Worm (Caenorhabditis elegans) whole organism, young adult: ENCODE data around the gene W02F12.2.

Experiments used
- B0019.2 ChIP-seq: fragments of 200-800 bp; sonication (Bioruptor generic); conservative IDR thresholded peaks from 2 replicates; pipeline ENCODE4 v1.3.6; 2022; ENCODE audit warnings: missing genetic modification reagents, missing genetic modification characterization, missing compliant biosample characterization
- B0336.3 ChIP-seq: fragments of 200-800 bp; sonication (Bioruptor generic); IDR thresholded peaks from 2 replicates; pipeline ENCODE4 v1.3.6; 2022; ENCODE audit warnings: missing genetic modification characterization, missing compliant biosample characterization
- C17E4.6 ChIP-seq: fragments of 200-800 bp; sonication (Bioruptor generic); IDR thresholded peaks from 2 replicates; pipeline ENCODE4 v1.3.6; 2022; ENCODE audit warnings: missing genetic modification reagents, missing genetic modification characterization, missing compliant biosample characterization
- F10E7.11 ChIP-seq: sonication (generic microtip); optimal IDR thresholded peaks from 2 replicates; lab custom pipeline; 2017; ENCODE audit warnings: mild to moderate bottlenecking, missing genetic modification characterization, moderate library complexity, missing compliant biosample characterization
- F33H1.4 ChIP-seq: fragments of 200-800 bp; sonication (Bioruptor generic); IDR thresholded peaks from 2 replicates; pipeline ENCODE4 v1.3.6; 2022; ENCODE audit warnings: missing genetic modification reagents, missing genetic modification characterization, missing compliant biosample characterization
- F52B5.7 ChIP-seq: sonication (generic microtip); optimal IDR thresholded peaks from 2 replicates; lab custom pipeline; 2016; ENCODE audit warnings: mild to moderate bottlenecking, missing genetic modification characterization, missing compliant biosample characterization
- K11D2.4 ChIP-seq: fragments of 200-800 bp; sonication (Bioruptor generic); IDR thresholded peaks from 2 replicates; pipeline ENCODE4 v1.3.6; 2022; ENCODE audit warnings: missing genetic modification reagents, missing genetic modification characterization, missing compliant biosample characterization
- T07F8.4 ChIP-seq: sonication (generic microtip); optimal IDR thresholded peaks from 2 replicates; lab custom pipeline; 2016; ENCODE audit warnings: mild to moderate bottlenecking, missing genetic modification characterization, moderate library complexity, missing compliant biosample characterization
- Y56A3A.18 ChIP-seq: fragments of 200-800 bp; sonication (Bioruptor generic); IDR thresholded peaks from 2 replicates; pipeline ENCODE4 v1.3.6; 2022; ENCODE audit warnings: missing genetic modification reagents, missing genetic modification characterization, missing compliant biosample characterization
- Y67H2A.10 ChIP-seq: fragments of 200-800 bp; sonication (Bioruptor generic); conservative IDR thresholded peaks from 2 replicates; pipeline ENCODE4 v1.3.6; 2022; ENCODE audit warnings: missing genetic modification reagents, missing genetic modification characterization, missing compliant biosample characterization
- atf-7 ChIP-seq: sonication (generic microtip); optimal IDR thresholded peaks from 2 replicates; lab custom pipeline; 2017; ENCODE audit warnings: mild to moderate bottlenecking, missing genetic modification characterization, missing compliant biosample characterization
- athp-1 ChIP-seq: sonication (generic microtip); optimal IDR thresholded peaks from 2 replicates; lab custom pipeline; 2017; ENCODE audit warnings: mild to moderate bottlenecking, missing genetic modification characterization, missing compliant biosample characterization
- attf-5 ChIP-seq: fragments of 200-800 bp; sonication (Bioruptor generic); optimal IDR thresholded peaks from 2 replicates; lab custom pipeline; 2018; ENCODE audit warnings: mild to moderate bottlenecking, missing genetic modification characterization, missing compliant biosample characterization
- ceh-79 ChIP-seq: sonication (generic microtip); optimal IDR thresholded peaks from 2 replicates; lab custom pipeline; 2017; ENCODE audit warnings: mild to moderate bottlenecking, missing genetic modification characterization, missing compliant biosample characterization
- chd-7 ChIP-seq: sonication (generic microtip); optimal IDR thresholded peaks from 2 replicates; lab custom pipeline; 2016; ENCODE audit warnings: mild to moderate bottlenecking, missing genetic modification characterization, moderate library complexity, missing compliant biosample characterization
- dox-1 ChIP-seq: fragments of 200-800 bp; sonication (Bioruptor generic); IDR thresholded peaks from 2 replicates; pipeline ENCODE4 v1.3.6; 2022; ENCODE audit warnings: missing genetic modification reagents, missing genetic modification characterization, missing compliant biosample characterization
- efl-1 ChIP-seq: fragments of 150-350 bp; optimal IDR thresholded peaks from 2 replicates; lab custom pipeline; 2014; ENCODE audit warnings: missing biosample characterization, missing genetic modification reagents, missing genetic modification characterization
- egl-44 ChIP-seq: fragments of 200-800 bp; sonication (Bioruptor generic); IDR thresholded peaks from 2 replicates; pipeline ENCODE4 v1.3.6; 2022; ENCODE audit warnings: missing genetic modification reagents, missing genetic modification characterization, missing compliant biosample characterization
- egrh-3 ChIP-seq: fragments of 200-800 bp; sonication (Bioruptor generic); IDR thresholded peaks from 2 replicates; pipeline ENCODE4 v1.3.6; 2022; ENCODE audit warnings: missing genetic modification reagents, missing genetic modification characterization, missing compliant biosample characterization
- ekl-4 ChIP-seq: fragments of 200-800 bp; sonication (Bioruptor generic); IDR thresholded peaks from 2 replicates; pipeline ENCODE4 v1.3.6; 2022; ENCODE audit warnings: missing genetic modification reagents, missing genetic modification characterization, missing compliant biosample characterization
- him-1 ChIP-seq: sonication (generic microtip); optimal IDR thresholded peaks from 2 replicates; lab custom pipeline; 2016; ENCODE audit warnings: missing genotype, missing genetic modification reagents, missing genetic modification characterization, missing compliant biosample characterization
- hlh-12 ChIP-seq: sonication (generic microtip); optimal IDR thresholded peaks from 2 replicates; lab custom pipeline; 2016; ENCODE audit warnings: missing genetic modification characterization, missing compliant biosample characterization
- lsy-27 ChIP-seq: sonication (generic microtip); optimal IDR thresholded peaks from 2 replicates; lab custom pipeline; 2017; ENCODE audit warnings: missing genetic modification characterization, mild to moderate bottlenecking, missing compliant biosample characterization, antibody characterized with exemption, missing genotype, borderline replicate concordance; ENCODE audit not compliant: insufficient read depth
- madf-3 ChIP-seq: fragments of 200-800 bp; sonication (Bioruptor generic); IDR thresholded peaks from 2 replicates; pipeline ENCODE4 v1.3.6; 2022; ENCODE audit warnings: missing genetic modification reagents, missing genetic modification characterization, missing compliant biosample characterization
- madf-8 ChIP-seq: fragments of 200-800 bp; sonication (Bioruptor generic); conservative IDR thresholded peaks from 2 replicates; pipeline ENCODE4 v1.3.6; 2022; ENCODE audit warnings: missing genetic modification reagents, missing genetic modification characterization, missing compliant biosample characterization
- nfyb-1 ChIP-seq: fragments of 200-800 bp; sonication (Bioruptor generic); IDR thresholded peaks from 2 replicates; pipeline ENCODE4 v1.3.6; 2022; ENCODE audit warnings: missing genetic modification reagents, missing genetic modification characterization, missing compliant biosample characterization
- repo-1 ChIP-seq: sonication (generic microtip); optimal IDR thresholded peaks from 2 replicates; lab custom pipeline; 2017; ENCODE audit warnings: mild to moderate bottlenecking, missing genetic modification characterization, missing compliant biosample characterization
- rpc-1 ChIP-seq, 2 experiments: fragments of 150-350 bp in 1 of 2; sonication (generic microtip) in 1 of 2; optimal IDR thresholded peaks; 2 replicates each; lab custom pipeline; 2014 to 2018; ENCODE audit warnings: missing biosample characterization in 1 of 2, missing genetic modification characterization in 1 of 2, missing genetic modification reagents in 1 of 2, missing genotype in 1 of 2
- sea-2 ChIP-seq: fragments of 200-800 bp; sonication (Bioruptor generic); IDR thresholded peaks from 2 replicates; pipeline ENCODE4 v1.3.6; 2022; ENCODE audit warnings: missing genetic modification characterization, missing compliant biosample characterization
- snpc-1.1 ChIP-seq: sonication (generic microtip); optimal IDR thresholded peaks from 2 replicates; lab custom pipeline; 2017; ENCODE audit warnings: missing genetic modification characterization, mild to moderate bottlenecking, missing compliant biosample characterization, antibody characterized with exemption, moderate library complexity, missing genotype, missing genetic modification reagents; ENCODE audit not compliant: insufficient read depth
- somi-1 ChIP-seq: fragments of 200-800 bp; sonication (Bioruptor generic); optimal IDR thresholded peaks from 2 replicates; lab custom pipeline; 2018; ENCODE audit warnings: mild to moderate bottlenecking, missing genetic modification characterization, missing compliant biosample characterization
- unc-62 ChIP-seq: fragments of 150-350 bp; optimal IDR thresholded peaks from 2 replicates; lab custom pipeline; 2014; ENCODE audit warnings: missing biosample characterization, missing genetic modification reagents, missing genetic modification characterization
- xnd-1 ChIP-seq: sonication (generic microtip); optimal IDR thresholded peaks from 2 replicates; lab custom pipeline; 2016; ENCODE audit warnings: missing genotype, missing genetic modification reagents, missing genetic modification characterization, missing compliant biosample characterization
- zim-3 ChIP-seq: sonication (generic microtip); optimal IDR thresholded peaks from 2 replicates; lab custom pipeline; 2017; ENCODE audit warnings: mild to moderate bottlenecking, missing genetic modification characterization, moderate library complexity, missing compliant biosample characterization
- ztf-26 ChIP-seq: sonication (generic microtip); optimal IDR thresholded peaks from 2 replicates; lab custom pipeline; 2017; ENCODE audit warnings: missing genetic modification characterization, missing compliant biosample characterization
- ztf-3 ChIP-seq: fragments of 200-800 bp; sonication (Bioruptor generic); optimal IDR thresholded peaks from 2 replicates; lab custom pipeline; 2018; ENCODE audit warnings: mild to moderate bottlenecking, missing genetic modification characterization, missing compliant biosample characterization
- ztf-6 ChIP-seq: fragments of 200-800 bp; sonication (Bioruptor generic); IDR thresholded peaks from 2 replicates; pipeline ENCODE4 v1.3.6; 2022; ENCODE audit warnings: missing genetic modification reagents, missing genetic modification characterization, missing compliant biosample characterization

W02F12.2 gene

ce11 chrV:6727222-6727621 is 29.8 kb upstream of the W02F12.2 start, which contains the start of gene ZC487.1:
TSS of gene ZC487.1 (plus strand) at chrV:6727522.
- TF ChIP-seq rpc-1 (optimal IDR thresholded peaks at IDR 0.05; lab: Kevin White, UChicago), result no peak
- TF ChIP-seq rpc-1 (tag; optimal IDR thresholded peaks at IDR 0.05; lab: Kevin White, UChicago), result no peak
- TF ChIP-seq F33H1.4 (GFP tag; lab: Robert Waterston, UW), result no peak
- no peak for TF ChIP-seq attf-5 (GFP tag; lab: Kevin White, UChicago)
- no peak for TF ChIP-seq chd-7 (tag; lab: Kevin White, UChicago)

ce11 chrV:6726279-6726678 is 28.8 kb upstream of the W02F12.2 start:
- TF ChIP-seq hlh-12, result no peak
- TF ChIP-seq zim-3 (tag; lab: Kevin White, UChicago), result no peak
- no peak for TF ChIP-seq dox-1 (GFP tag; lab: Robert Waterston, UW)
- no peak for TF ChIP-seq nfyb-1 (GFP tag; lab: Robert Waterston, UW)
- TF ChIP-seq repo-1 (tag; lab: Kevin White, UChicago), result no peak
- no peak for TF ChIP-seq lsy-27 (tag; lab: Kevin White, UChicago)
- no peak for TF ChIP-seq B0336.3 (GFP tag; lab: Robert Waterston, UW)
- TF ChIP-seq ekl-4 (GFP tag; lab: Robert Waterston, UW), result no peak
- TF ChIP-seq somi-1, result no peak
- no peak for TF ChIP-seq ceh-79 (tag; lab: Kevin White, UChicago)
- no peak for TF ChIP-seq efl-1 (GFP tag; lab: Kevin White, UChicago)
- no peak for TF ChIP-seq T07F8.4 (tag; lab: Kevin White, UChicago)

- TF ChIP-seq F10E7.11 (tag; lab: Kevin White, UChicago), result no peak
- no peak for TF ChIP-seq K11D2.4
- no peak for TF ChIP-seq snpc-1.1 (tag; lab: Kevin White, UChicago)
- TF ChIP-seq egrh-3 (GFP tag; lab: Robert Waterston, UW), result no peak
- no peak for TF ChIP-seq F33H1.4 (GFP tag; lab: Robert Waterston, UW)
- TF ChIP-seq sea-2 (GFP tag; lab: Robert Waterston, UW), result no peak
- TF ChIP-seq unc-62 (GFP tag; lab: Kevin White, UChicago), result no peak
- no peak for TF ChIP-seq ztf-3
- no peak for TF ChIP-seq xnd-1
- TF ChIP-seq B0019.2 (GFP tag; lab: Robert Waterston, UW), result no peak
- TF ChIP-seq egl-44 (GFP tag; lab: Robert Waterston, UW), result no peak
- TF ChIP-seq athp-1, result no peak
- TF ChIP-seq ztf-6 (GFP tag; lab: Robert Waterston, UW), result no peak
- TF ChIP-seq lsy-27 (tag; lab: Kevin White, UChicago), result no peak
- no peak for TF ChIP-seq Y56A3A.18
These were observed 24.9 kb upstream of the W02F12.2 start, which contains the start of gene ZC487.2 for ce11 chrV:6722378-6722777. TSS of gene ZC487.2 (minus strand) at chrV:6722478.

ce11 chrV:6718232-6718631 is 20.8 kb upstream of the W02F12.2 start, which contains the start of gene srg-30:
TSS of gene srg-30 (minus strand) at chrV:6718332.
- TF ChIP-seq madf-3 (GFP tag; lab: Robert Waterston, UW) (no peak), ztf-26 (tag; lab: Kevin White, UChicago) (no peak), xnd-1 (no peak), him-1 (tag; lab: Kevin White, UChicago) (no peak), F52B5.7 (no peak), madf-8 (GFP tag; lab: Robert Waterston, UW) (no peak), C17E4.6 (GFP tag; lab: Robert Waterston, UW) (no peak), Y67H2A.10 (GFP tag; lab: Robert Waterston, UW) (no peak), nfyb-1 (GFP tag; lab: Robert Waterston, UW) (no peak), atf-7 (tag; lab: Kevin White, UChicago) (no peak)
